Fruit fly (Drosophila melanogaster) whole organism, wandering third instar larva: ENCODE results near the gene Nprl2.
A peak's percentile ranks its signal among the peaks of the same experiment; 100 is the strongest.

Experiments
- Abd-B ChIP-seq: fragments of >200 bp; optimal IDR thresholded peaks from 2 replicates; lab custom pipeline; 2017; ENCODE audit warnings: missing biosample characterization, missing genetic modification characterization
- CG32264 ChIP-seq: fragments of 200-800 bp; sonication (Bioruptor generic); optimal IDR thresholded peaks from 2 replicates; lab custom pipeline; 2016; ENCODE audit warnings: missing biosample characterization, missing genetic modification characterization
- CG9705 ChIP-seq: fragments of 200-800 bp; sonication (Bioruptor generic); optimal IDR thresholded peaks from 2 replicates; lab custom pipeline; 2018; ENCODE audit warnings: missing biosample characterization, mild to moderate bottlenecking, missing genetic modification characterization
- CrebA ChIP-seq: fragments of 200-800 bp; sonication (Bioruptor generic); optimal IDR thresholded peaks from 2 replicates; lab custom pipeline; 2016; ENCODE audit warnings: missing biosample characterization, mild to moderate bottlenecking, missing genetic modification characterization, borderline replicate concordance
- Dfd ChIP-seq: fragments of >200 bp; optimal IDR thresholded peaks from 2 replicates; lab custom pipeline; 2017; ENCODE audit warnings: missing biosample characterization, missing genetic modification characterization
- Dif ChIP-seq: fragments of 200-275, 200-300 bp; sonication (Bioruptor generic); optimal IDR thresholded peaks from 2 replicates; lab custom pipeline; 2018; ENCODE audit warnings: missing biosample characterization, missing genetic modification characterization; ENCODE audit not compliant: partially characterized antibody
- GATAd ChIP-seq: sonication (Bioruptor generic); optimal IDR thresholded peaks from 2 replicates; lab custom pipeline; 2016; ENCODE audit warnings: missing biosample characterization, missing genetic modification characterization
- HLH106 ChIP-seq: fragments of 200-800 bp; optimal IDR thresholded peaks from 3 replicates; lab custom pipeline; 2019; ENCODE audit warnings: missing biosample characterization, mild to moderate bottlenecking, missing genetic modification characterization, moderate library complexity
- Hnf4 ChIP-seq: fragments of 200-800 bp; sonication (Bioruptor generic); optimal IDR thresholded peaks from 2 replicates; lab custom pipeline; 2016; ENCODE audit warnings: missing biosample characterization, mild to moderate bottlenecking, missing genetic modification characterization
- Hr78 ChIP-seq: fragments of >200 bp; optimal IDR thresholded peaks from 2 replicates; lab custom pipeline; 2017; ENCODE audit warnings: missing biosample characterization, missing genetic modification characterization
- Hr83 ChIP-seq: fragments of 200-300 bp; sonication (Bioruptor generic); optimal IDR thresholded peaks from 2 replicates; lab custom pipeline; 2016; ENCODE audit warnings: missing biosample characterization, mild to moderate bottlenecking, missing genetic modification characterization, moderate library complexity; ENCODE audit not compliant: poor library complexity, severe bottlenecking
- Mio ChIP-seq: sonication (Bioruptor generic); optimal IDR thresholded peaks from 2 replicates; lab custom pipeline; 2016; ENCODE audit warnings: missing biosample characterization, missing genetic modification characterization
- Myc ChIP-seq: fragments of >200 bp; optimal IDR thresholded peaks from 2 replicates; lab custom pipeline; 2017
- N ChIP-seq: fragments of >200 bp; optimal IDR thresholded peaks from 2 replicates; lab custom pipeline; 2018; ENCODE audit warnings: missing biosample characterization, missing external identifiers, missing genetic modification characterization
- Rel ChIP-seq, 2 experiments: fragments of 200-800 bp; sonication (Bioruptor generic) in 1 of 2; optimal IDR thresholded peaks; 2 replicates in 1 of 2; 3 replicates in 1 of 2; lab custom pipeline; 2016 to 2019; ENCODE audit warnings: mild to moderate bottlenecking in 2 of 2, missing biosample characterization in 2 of 2, missing genetic modification characterization in 2 of 2, moderate library complexity in 1 of 2
- Sp1 ChIP-seq: fragments of 200-800 bp; sonication (Bioruptor generic); optimal IDR thresholded peaks from 3 replicates; lab custom pipeline; 2019; ENCODE audit warnings: missing biosample characterization, mild to moderate bottlenecking, missing genetic modification characterization, moderate library complexity
- Vsx2 ChIP-seq: fragments of 200-300, 225-300 bp; sonication (Bioruptor generic); optimal IDR thresholded peaks from 2 replicates; lab custom pipeline; 2018; ENCODE audit warnings: missing biosample characterization, missing genetic modification characterization; ENCODE audit not compliant: partially characterized antibody
- br ChIP-seq: fragments of 200-800 bp; sonication (Bioruptor generic); optimal IDR thresholded peaks from 2 replicates; lab custom pipeline; 2016; ENCODE audit warnings: missing biosample characterization, missing genetic modification characterization
- dl ChIP-seq, 2 experiments: fragments of 175-275, 200-275 bp in 1 of 2; fragments of 200-275 bp in 1 of 2; sonication (Bioruptor generic); optimal IDR thresholded peaks; lab custom pipeline; 2018; ENCODE audit warnings: mild to moderate bottlenecking in 2 of 2, missing biosample characterization in 2 of 2, missing genetic modification characterization in 2 of 2, moderate library complexity in 2 of 2; ENCODE audit not compliant: partially characterized antibody in 2 of 2, insufficient read depth in 1 of 2
- dmrt93B ChIP-seq: fragments of 200-800 bp; sonication (Bioruptor generic); optimal IDR thresholded peaks from 2 replicates; lab custom pipeline; 2018; ENCODE audit warnings: missing biosample characterization, mild to moderate bottlenecking, missing genetic modification characterization
- dsf ChIP-seq: sonication (Bioruptor generic); optimal IDR thresholded peaks from 2 replicates; lab custom pipeline; 2016; ENCODE audit warnings: missing biosample characterization, missing genetic modification characterization, borderline replicate concordance
- ey ChIP-seq: fragments of 200-800 bp; sonication (Bioruptor generic); optimal IDR thresholded peaks from 2 replicates; lab custom pipeline; 2016; ENCODE audit warnings: missing biosample characterization, missing genetic modification characterization
- foxo ChIP-seq, 2 experiments: fragments of 200-800 bp; sonication (Bioruptor generic); optimal IDR thresholded peaks; 2 replicates in 1 of 2; 3 replicates in 1 of 2; lab custom pipeline; 2016 to 2017; ENCODE audit warnings: missing biosample characterization in 2 of 2, missing genetic modification characterization in 2 of 2
- fru ChIP-seq: fragments of 200-800 bp; sonication (Bioruptor generic); optimal IDR thresholded peaks from 3 replicates; lab custom pipeline; 2016; ENCODE audit warnings: missing biosample characterization, mild to moderate bottlenecking, missing genetic modification characterization
- h ChIP-seq: fragments of 200-800 bp; sonication (Bioruptor generic); optimal IDR thresholded peaks from 3 replicates; lab custom pipeline; 2016; ENCODE audit warnings: missing biosample characterization, mild to moderate bottlenecking, missing genetic modification characterization
- jim ChIP-seq: fragments of 175-275, 200-325 bp; sonication (Bioruptor generic); optimal IDR thresholded peaks from 2 replicates; lab custom pipeline; 2016; ENCODE audit warnings: missing biosample characterization, mild to moderate bottlenecking, missing genetic modification characterization
- lola ChIP-seq: fragments of >200 bp; optimal IDR thresholded peaks from 2 replicates; lab custom pipeline; 2017; ENCODE audit warnings: missing biosample characterization, missing genetic modification characterization
- pan ChIP-seq: fragments of >200 bp; optimal IDR thresholded peaks from 2 replicates; lab custom pipeline; 2017
- rgr ChIP-seq: fragments of 200-800 bp; sonication (Bioruptor generic); optimal IDR thresholded peaks from 3 replicates; lab custom pipeline; 2016; ENCODE audit warnings: missing biosample characterization, mild to moderate bottlenecking, missing genetic modification characterization
- sage ChIP-seq: fragments of 200-800 bp; sonication (Bioruptor generic); optimal IDR thresholded peaks from 2 replicates; lab custom pipeline; 2016; ENCODE audit warnings: missing biosample characterization, mild to moderate bottlenecking, missing genetic modification characterization
- sv ChIP-seq: fragments of 200-800 bp; sonication (Bioruptor generic); optimal IDR thresholded peaks from 3 replicates; lab custom pipeline; 2016; ENCODE audit warnings: missing biosample characterization, missing genetic modification characterization
- usp ChIP-seq: fragments of >200 bp; optimal IDR thresholded peaks from 2 replicates; lab custom pipeline; 2017; ENCODE audit warnings: missing biosample characterization, missing genetic modification characterization
- woc ChIP-seq: sonication (Bioruptor generic); optimal IDR thresholded peaks from 2 replicates; lab custom pipeline; 2016; ENCODE audit warnings: missing biosample characterization, mild to moderate bottlenecking, missing genetic modification characterization

Nprl2 gene

dm6 chrX:16836805-16837333, 47.3 kb downstream of the Nprl2 start:
- TF ChIP-seq CG9705 (GFP tag; lab: Kevin White, UChicago) (no peak), dmrt93B (GFP tag; lab: Kevin White, UChicago) (no peak), HLH106 (tag; lab: Kevin White, UChicago) (no peak), fru (GFP tag; lab: Kevin White, UChicago) (no peak), br (no peak), Hr83 (GFP tag; lab: Kevin White, UChicago) (no peak), CG32264 (no peak), CrebA (GFP tag; lab: Kevin White, UChicago) (no peak), woc (GFP tag; lab: Kevin White, UChicago) (no peak), Abd-B (no peak), usp (GFP tag; lab: Kevin White, UChicago) (no peak), ey (GFP tag; lab: Kevin White, UChicago) (no peak), dl (GFP tag; optimal IDR thresholded peaks at IDR 0.05; lab: Kevin White, UChicago; ENCODE audit: insufficient read depth in 1 of 2, partially characterized antibody in 2 of 2) (no peak), sage (GFP tag; lab: Kevin White, UChicago) (no peak)

dm6 chrX:16836091-16836799, 47.9 kb downstream of the Nprl2 start:
- TF ChIP-seq CG9705 (GFP tag; lab: Kevin White, UChicago), result no peak
- peak; percentile 7 for TF ChIP-seq Hr83 (GFP tag; lab: Kevin White, UChicago)
- TF ChIP-seq Vsx2 (GFP tag; lab: Kevin White, UChicago), result peak; percentile 62
- TF ChIP-seq lola, result no peak
- TF ChIP-seq dl (GFP tag; optimal IDR thresholded peaks at IDR 0.05; lab: Kevin White, UChicago; ENCODE audit: insufficient read depth in 1 of 2, partially characterized antibody in 2 of 2), result peak in 1 of 2 experiments; percentile 82
- TF ChIP-seq dsf (GFP tag; lab: Kevin White, UChicago), result no peak
- TF ChIP-seq Rel (GFP tag; optimal IDR thresholded peaks at IDR 0.05; lab: Kevin White, UChicago), result no peak
- TF ChIP-seq Rel (tag; optimal IDR thresholded peaks at IDR 0.05; lab: Kevin White, UChicago), result peak; percentile 55
- TF ChIP-seq Dif (GFP tag; lab: Kevin White, UChicago), result peak; percentile 74
- TF ChIP-seq N (GFP tag; lab: Kevin White, UChicago), result no peak
- TF ChIP-seq dmrt93B (GFP tag; lab: Kevin White, UChicago), result no peak
- no peak for TF ChIP-seq GATAd (GFP tag; lab: Kevin White, UChicago)
- TF ChIP-seq h (GFP tag; lab: Kevin White, UChicago), result no peak
- TF ChIP-seq Sp1, result no peak

- TF ChIP-seq jim (GFP tag; lab: Kevin White, UChicago) (no peak), N (GFP tag; lab: Kevin White, UChicago) (no peak), Rel (GFP tag; optimal IDR thresholded peaks at IDR 0.05; lab: Kevin White, UChicago) (no peak), Rel (tag; optimal IDR thresholded peaks at IDR 0.05; lab: Kevin White, UChicago) (peak; percentile 39), br (no peak), dl (GFP tag; optimal IDR thresholded peaks at IDR 0.05; lab: Kevin White, UChicago; ENCODE audit: insufficient read depth in 1 of 2, partially characterized antibody in 2 of 2) (peak in 1 of 2 experiments; percentile 52), dsf (GFP tag; lab: Kevin White, UChicago) (no peak), usp (GFP tag; lab: Kevin White, UChicago) (no peak), Hr83 (GFP tag; lab: Kevin White, UChicago) (peak; percentile 6), Sp1 (no peak), CG32264 (no peak), Dfd (GFP tag; lab: Kevin White, UChicago) (no peak), Dif (GFP tag; lab: Kevin White, UChicago) (peak; percentile 58), pan (lab: Kevin White, UChicago) (no peak), sage (GFP tag; lab: Kevin White, UChicago) (no peak), CrebA (GFP tag; lab: Kevin White, UChicago) (no peak), sv (GFP tag; lab: Kevin White, UChicago) (no peak), Vsx2 (GFP tag; lab: Kevin White, UChicago) (no peak), rgr (GFP tag; lab: Kevin White, UChicago) (no peak), Mio (no peak), Hr78 (GFP tag; lab: Kevin White, UChicago) (no peak), ey (GFP tag; lab: Kevin White, UChicago) (no peak), Myc (lab: Kevin White, UChicago) (no peak), Hnf4 (GFP tag; lab: Kevin White, UChicago) (peak; percentile 13), foxo (GFP tag; optimal IDR thresholded peaks at IDR 0.05; lab: Kevin White, UChicago) (no peak), CG9705 (GFP tag; lab: Kevin White, UChicago) (no peak)
Observed at dm6 chrX:16835304-16835703, 48.9 kb downstream of the Nprl2 start, which contains the start of the genes CG13004 and CG46306. TSS of gene CG13004 (minus strand) at chrX:16835520. TSS of gene CG46306 (minus strand) at chrX:16835520.
